Worm (Caenorhabditis elegans): Measurements from ENCODE around the gene C13A2.3.
"Not testable (repeated sequence)": the region's sequence is repeated elsewhere in the genome, so short reads cannot be mapped to it uniquely, and the experiment has no call there.

- TF ChIP-seq crh-2 (tag; optimal IDR thresholded peaks at IDR 0.05); lin-13 (GFP tag; optimal IDR thresholded peaks at IDR 0.05); ztf-4 (tag; optimal IDR thresholded peaks at IDR 0.05); nhr-11 (tag; optimal IDR thresholded peaks at IDR 0.05); nhr-77 (tag; optimal IDR thresholded peaks at IDR 0.05); sma-9 (GFP tag; optimal IDR thresholded peaks at IDR 0.05); sma-9 (tag; optimal IDR thresholded peaks at IDR 0.05); lsy-2 (tag; optimal IDR thresholded peaks at IDR 0.05): not testable (repeated sequence)
Observed at ce11 chrV:7304506-7304905, 22.4 kb downstream of the C13A2.3 start, which contains the start of gene F07G11.2.
